Worm (Caenorhabditis elegans) whole organism, L3 larva: ENCODE measurements around the gene inx-7.

Source experiments
- ZK546.5 ChIP-seq: sonication (generic microtip); optimal IDR thresholded peaks from 2 replicates; lab custom pipeline; 2017; ENCODE audit warnings: missing biosample characterization, missing genetic modification characterization
- fkh-10 ChIP-seq: sonication (generic microtip); optimal IDR thresholded peaks from 2 replicates; lab custom pipeline; 2017; ENCODE audit warnings: missing biosample characterization, missing genetic modification reagents, missing genetic modification characterization
- hmg-11 ChIP-seq: sonication (generic microtip); optimal IDR thresholded peaks from 2 replicates; lab custom pipeline; 2016; ENCODE audit warnings: missing genetic modification characterization, missing compliant biosample characterization
- lin-15B ChIP-seq: fragments of 150-350 bp; optimal IDR thresholded peaks from 2 replicates; lab custom pipeline; 2014; ENCODE audit warnings: missing biosample characterization, missing genetic modification characterization
- mdl-1 ChIP-seq: fragments of 150-350 bp; optimal IDR thresholded peaks from 2 replicates; lab custom pipeline; 2014; ENCODE audit warnings: missing biosample characterization, missing genetic modification characterization
- nhr-11 ChIP-seq: fragments of 150-350 bp; optimal IDR thresholded peaks from 2 replicates; lab custom pipeline; 2014; ENCODE audit warnings: missing biosample characterization, missing genetic modification characterization
- nhr-237 ChIP-seq: fragments of 150-350 bp; optimal IDR thresholded peaks from 2 replicates; lab custom pipeline; 2014; ENCODE audit warnings: missing biosample characterization, missing genetic modification characterization
- nhr-76 ChIP-seq: fragments of 150-350 bp; sonication (generic microtip); optimal IDR thresholded peaks from 5 replicates; lab custom pipeline; 2014; ENCODE audit warnings: missing biosample characterization, missing genetic modification characterization
- nhr-77 ChIP-seq: fragments of 150-350 bp; optimal IDR thresholded peaks from 2 replicates; lab custom pipeline; 2014; ENCODE audit warnings: missing biosample characterization, missing genetic modification characterization
- skn-1 ChIP-seq: fragments of 150-350 bp; optimal IDR thresholded peaks from 2 replicates; lab custom pipeline; 2014; ENCODE audit warnings: missing biosample characterization, missing genetic modification characterization
- tbx-2 ChIP-seq: sonication (generic microtip); optimal IDR thresholded peaks from 2 replicates; lab custom pipeline; 2016; ENCODE audit warnings: mild to moderate bottlenecking, missing genetic modification characterization, missing compliant biosample characterization
- unc-39 ChIP-seq: sonication (generic microtip); optimal IDR thresholded peaks from 4 replicates; lab custom pipeline; 2017; ENCODE audit warnings: missing biosample characterization, missing genetic modification characterization

DNA sequence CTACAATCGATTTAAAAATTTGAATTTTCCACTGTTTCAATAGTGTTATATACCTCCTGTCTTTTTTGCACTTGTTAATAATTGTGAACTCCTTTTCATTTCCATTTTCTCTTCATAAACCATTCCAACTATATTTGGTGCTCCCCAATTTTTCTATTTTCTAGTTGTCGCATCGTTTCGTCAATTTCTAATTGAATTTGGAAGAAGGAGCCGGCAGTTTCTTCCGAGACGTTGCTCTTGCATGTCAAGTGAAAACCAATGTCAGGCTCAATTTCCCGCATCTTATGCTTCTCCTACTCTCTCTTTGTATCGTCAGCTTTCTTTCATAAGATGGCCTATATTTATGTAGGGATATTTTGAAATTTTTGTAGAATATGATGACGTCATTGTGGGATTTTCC is 18.6 kb downstream of the inx-7 start:
- TF ChIP-seq nhr-77 (tag; lab: Kevin White, UChicago), result no peak
- TF ChIP-seq nhr-11 (tag; lab: Kevin White, UChicago), result no peak
- TF ChIP-seq lin-15B (tag; lab: Kevin White, UChicago), result no peak
- TF ChIP-seq mdl-1 (tag; lab: Kevin White, UChicago), result no peak
- TF ChIP-seq nhr-76 (tag; lab: Kevin White, UChicago), result no peak
- no peak for TF ChIP-seq ZK546.5 (tag; lab: Kevin White, UChicago)
- no peak for TF ChIP-seq tbx-2 (tag; lab: Kevin White, UChicago)
- no peak for TF ChIP-seq hmg-11
- TF ChIP-seq fkh-10, result no peak
- no peak for TF ChIP-seq skn-1 (tag; lab: Kevin White, UChicago)
- no peak for TF ChIP-seq nhr-237
- TF ChIP-seq unc-39 (tag; lab: Kevin White, UChicago), result no peak
